Worm (Caenorhabditis elegans) whole organism, L1 larva: Measurements from ENCODE around the gene K02E7.12.

Source experiments
- blmp-1 ChIP-seq: fragments of 150-350 bp; optimal IDR thresholded peaks from 2 replicates; lab custom pipeline; 2014; ENCODE audit warnings: missing biosample characterization, missing genetic modification characterization
- efl-3 ChIP-seq: fragments of 200-800 bp; sonication (Bioruptor generic); optimal IDR thresholded peaks from 2 replicates; lab custom pipeline; 2018; ENCODE audit warnings: mild to moderate bottlenecking, missing genetic modification characterization, missing compliant biosample characterization
- elt-3 ChIP-seq, 6 experiments: fragments of 150-350 bp in 1 of 6; sonication (generic microtip); optimal IDR thresholded peaks; 2 replicates each; lab custom pipeline; 2017 to 2018; ENCODE audit warnings: missing biosample characterization in 6 of 6, missing genetic modification characterization in 6 of 6, inconsistent platforms in 1 of 6
- snpc-4 ChIP-seq: fragments of 150-350 bp; optimal IDR thresholded peaks from 2 replicates; lab custom pipeline; 2014; ENCODE audit warnings: missing biosample characterization, missing genetic modification characterization
- vab-15 ChIP-seq: sonication (generic microtip); optimal IDR thresholded peaks from 2 replicates; lab custom pipeline; 2017; ENCODE audit warnings: missing genotype, mild to moderate bottlenecking, missing genetic modification characterization, missing compliant biosample characterization

- TF ChIP-seq vab-15, result no peak
- no peak for TF ChIP-seq efl-3 (GFP tag; lab: Kevin White, UChicago)
- no peak for TF ChIP-seq snpc-4 (tag; lab: Kevin White, UChicago)
- TF ChIP-seq elt-3 (tag; optimal IDR thresholded peaks at IDR 0.05; lab: Kevin White, UChicago), result no peak
- TF ChIP-seq blmp-1 (tag; lab: Kevin White, UChicago), result no peak
Measured at ce11 chrII:1028602-1029001, 42.4 kb upstream of the K02E7.12 start, which contains the start of gene math-34.
